Worm (Caenorhabditis elegans) whole organism, midembryonic: Measurements from ENCODE around the gene C49H3.4.

Experiments used
- T22C8.4 ChIP-seq: fragments of 200-800 bp; sonication (Bioruptor generic); IDR thresholded peaks from 2 replicates; pipeline ENCODE4 v1.3.6; 2022; ENCODE audit warnings: missing genetic modification characterization, missing compliant biosample characterization
- flt-1 ChIP-seq: fragments of 200-800 bp; sonication (Bioruptor generic); IDR thresholded peaks from 2 replicates; pipeline ENCODE4 v1.3.6; 2022; ENCODE audit warnings: missing genetic modification characterization, missing compliant biosample characterization
- klf-2 ChIP-seq: fragments of 200-800 bp; sonication (Bioruptor generic); conservative IDR thresholded peaks from 2 replicates; pipeline ENCODE4 v1.3.6; 2022; ENCODE audit warnings: missing genetic modification reagents, missing genetic modification characterization, missing compliant biosample characterization
- med-1 ChIP-seq: sonication (generic microtip); optimal IDR thresholded peaks from 2 replicates; lab custom pipeline; 2017; ENCODE audit warnings: missing genetic modification characterization, mild to moderate bottlenecking, missing compliant biosample characterization, antibody characterized with exemption, missing genetic modification reagents; ENCODE audit not compliant: insufficient read depth
- ref-1 ChIP-seq: fragments of 200-800 bp; sonication (Bioruptor generic); conservative IDR thresholded peaks from 2 replicates; pipeline ENCODE4 v1.3.6; 2022; ENCODE audit warnings: missing genetic modification reagents, missing genetic modification characterization, missing compliant biosample characterization
- tab-1 ChIP-seq: fragments of 200-800 bp; sonication (Bioruptor generic); IDR thresholded peaks from 2 replicates; pipeline ENCODE4 v1.3.6; 2022; ENCODE audit warnings: missing genetic modification characterization, missing compliant biosample characterization
- ztf-23 ChIP-seq: fragments of 200-800 bp; sonication (Bioruptor generic); IDR thresholded peaks from 2 replicates; pipeline ENCODE4 v1.3.6; 2022; ENCODE audit warnings: missing genetic modification reagents, missing genetic modification characterization, missing compliant biosample characterization

DNA sequence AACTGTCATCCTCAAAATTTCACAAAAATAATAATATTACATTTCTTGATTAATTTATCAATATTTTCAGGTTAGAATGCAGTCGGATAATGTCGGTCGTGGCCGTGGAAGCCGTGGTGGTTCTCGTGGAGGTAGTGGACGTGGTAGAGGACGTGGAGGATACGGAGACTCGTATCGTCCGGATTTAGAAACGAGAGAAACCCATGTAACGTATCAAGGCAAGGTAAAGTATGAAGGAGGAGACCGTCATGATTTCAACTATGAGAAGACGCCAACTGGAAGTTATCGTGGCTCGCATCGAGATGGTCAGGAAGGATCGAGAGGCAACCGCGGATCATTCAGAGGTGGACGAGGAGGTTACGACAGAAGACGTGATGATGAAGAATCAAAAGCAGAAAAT is 42.4 kb downstream of the C49H3.4 start, which contains the start of gene frpr-10:
- TF ChIP-seq med-1 (GFP tag; lab: Kevin White, UChicago) (no peak), flt-1 (no peak), ztf-23 (no peak), tab-1 (no peak), klf-2 (no peak), ref-1 (GFP tag; lab: Robert Waterston, UW) (no peak), T22C8.4 (GFP tag; lab: Robert Waterston, UW) (no peak)
